Fruit fly (Drosophila melanogaster) whole organism, wandering third instar larva: Measurements from ENCODE around the gene CG6443.

ENCODE experiments used
- Abd-B ChIP-seq: fragments of >200 bp; optimal IDR thresholded peaks from 2 replicates; lab custom pipeline; 2017; ENCODE audit warnings: missing biosample characterization, missing genetic modification characterization
- CG9705 ChIP-seq: fragments of 200-800 bp; sonication (Bioruptor generic); optimal IDR thresholded peaks from 2 replicates; lab custom pipeline; 2018; ENCODE audit warnings: missing biosample characterization, mild to moderate bottlenecking, missing genetic modification characterization
- CrebA ChIP-seq: fragments of 200-800 bp; sonication (Bioruptor generic); optimal IDR thresholded peaks from 2 replicates; lab custom pipeline; 2016; ENCODE audit warnings: missing biosample characterization, mild to moderate bottlenecking, missing genetic modification characterization, borderline replicate concordance
- Dif ChIP-seq: fragments of 200-275, 200-300 bp; sonication (Bioruptor generic); optimal IDR thresholded peaks from 2 replicates; lab custom pipeline; 2018; ENCODE audit warnings: missing biosample characterization, missing genetic modification characterization; ENCODE audit not compliant: partially characterized antibody
- GATAd ChIP-seq: sonication (Bioruptor generic); optimal IDR thresholded peaks from 2 replicates; lab custom pipeline; 2016; ENCODE audit warnings: missing biosample characterization, missing genetic modification characterization
- HLH106 ChIP-seq: fragments of 200-800 bp; optimal IDR thresholded peaks from 3 replicates; lab custom pipeline; 2019; ENCODE audit warnings: missing biosample characterization, mild to moderate bottlenecking, missing genetic modification characterization, moderate library complexity
- Hnf4 ChIP-seq: fragments of 200-800 bp; sonication (Bioruptor generic); optimal IDR thresholded peaks from 2 replicates; lab custom pipeline; 2016; ENCODE audit warnings: missing biosample characterization, mild to moderate bottlenecking, missing genetic modification characterization
- Hr78 ChIP-seq: fragments of >200 bp; optimal IDR thresholded peaks from 2 replicates; lab custom pipeline; 2017; ENCODE audit warnings: missing biosample characterization, missing genetic modification characterization
- Jra ChIP-seq: sonication (Bioruptor generic); optimal IDR thresholded peaks from 2 replicates; lab custom pipeline; 2016; ENCODE audit warnings: missing biosample characterization, missing genetic modification characterization
- Mio ChIP-seq: sonication (Bioruptor generic); optimal IDR thresholded peaks from 2 replicates; lab custom pipeline; 2016; ENCODE audit warnings: missing biosample characterization, missing genetic modification characterization
- Myc ChIP-seq: fragments of >200 bp; optimal IDR thresholded peaks from 2 replicates; lab custom pipeline; 2017
- N ChIP-seq: fragments of >200 bp; optimal IDR thresholded peaks from 2 replicates; lab custom pipeline; 2018; ENCODE audit warnings: missing biosample characterization, missing external identifiers, missing genetic modification characterization
- Rel ChIP-seq, 2 experiments: fragments of 200-800 bp; sonication (Bioruptor generic) in 1 of 2; optimal IDR thresholded peaks; 2 replicates in 1 of 2; 3 replicates in 1 of 2; lab custom pipeline; 2016 to 2019; ENCODE audit warnings: mild to moderate bottlenecking in 2 of 2, missing biosample characterization in 2 of 2, missing genetic modification characterization in 2 of 2, moderate library complexity in 1 of 2
- Sp1 ChIP-seq: fragments of 200-800 bp; sonication (Bioruptor generic); optimal IDR thresholded peaks from 3 replicates; lab custom pipeline; 2019; ENCODE audit warnings: missing biosample characterization, mild to moderate bottlenecking, missing genetic modification characterization, moderate library complexity
- Vsx2 ChIP-seq: fragments of 200-300, 225-300 bp; sonication (Bioruptor generic); optimal IDR thresholded peaks from 2 replicates; lab custom pipeline; 2018; ENCODE audit warnings: missing biosample characterization, missing genetic modification characterization; ENCODE audit not compliant: partially characterized antibody
- br ChIP-seq: fragments of 200-800 bp; sonication (Bioruptor generic); optimal IDR thresholded peaks from 2 replicates; lab custom pipeline; 2016; ENCODE audit warnings: missing biosample characterization, missing genetic modification characterization
- brk ChIP-seq: fragments of 200-800 bp; sonication (Bioruptor generic); optimal IDR thresholded peaks from 2 replicates; lab custom pipeline; 2016; ENCODE audit warnings: missing biosample characterization, mild to moderate bottlenecking, missing genetic modification characterization
- dl ChIP-seq, 2 experiments: fragments of 175-275, 200-275 bp in 1 of 2; fragments of 200-275 bp in 1 of 2; sonication (Bioruptor generic); optimal IDR thresholded peaks; lab custom pipeline; 2018; ENCODE audit warnings: mild to moderate bottlenecking in 2 of 2, missing biosample characterization in 2 of 2, missing genetic modification characterization in 2 of 2, moderate library complexity in 2 of 2; ENCODE audit not compliant: partially characterized antibody in 2 of 2, insufficient read depth in 1 of 2
- dmrt93B ChIP-seq: fragments of 200-800 bp; sonication (Bioruptor generic); optimal IDR thresholded peaks from 2 replicates; lab custom pipeline; 2018; ENCODE audit warnings: missing biosample characterization, mild to moderate bottlenecking, missing genetic modification characterization
- ey ChIP-seq: fragments of 200-800 bp; sonication (Bioruptor generic); optimal IDR thresholded peaks from 2 replicates; lab custom pipeline; 2016; ENCODE audit warnings: missing biosample characterization, missing genetic modification characterization
- foxo ChIP-seq, 2 experiments: fragments of 200-800 bp; sonication (Bioruptor generic); optimal IDR thresholded peaks; 2 replicates in 1 of 2; 3 replicates in 1 of 2; lab custom pipeline; 2016 to 2017; ENCODE audit warnings: missing biosample characterization in 2 of 2, missing genetic modification characterization in 2 of 2
- fru ChIP-seq: fragments of 200-800 bp; sonication (Bioruptor generic); optimal IDR thresholded peaks from 3 replicates; lab custom pipeline; 2016; ENCODE audit warnings: missing biosample characterization, mild to moderate bottlenecking, missing genetic modification characterization
- h ChIP-seq: fragments of 200-800 bp; sonication (Bioruptor generic); optimal IDR thresholded peaks from 3 replicates; lab custom pipeline; 2016; ENCODE audit warnings: missing biosample characterization, mild to moderate bottlenecking, missing genetic modification characterization
- jim ChIP-seq: fragments of 175-275, 200-325 bp; sonication (Bioruptor generic); optimal IDR thresholded peaks from 2 replicates; lab custom pipeline; 2016; ENCODE audit warnings: missing biosample characterization, mild to moderate bottlenecking, missing genetic modification characterization
- pan ChIP-seq: fragments of >200 bp; optimal IDR thresholded peaks from 2 replicates; lab custom pipeline; 2017
- psq ChIP-seq: fragments of 200-800 bp; sonication (Bioruptor generic); optimal IDR thresholded peaks from 3 replicates; lab custom pipeline; 2017; ENCODE audit warnings: missing biosample characterization, mild to moderate bottlenecking, missing genetic modification characterization, moderate library complexity
- sage ChIP-seq: fragments of 200-800 bp; sonication (Bioruptor generic); optimal IDR thresholded peaks from 2 replicates; lab custom pipeline; 2016; ENCODE audit warnings: missing biosample characterization, mild to moderate bottlenecking, missing genetic modification characterization
- usp ChIP-seq: fragments of >200 bp; optimal IDR thresholded peaks from 2 replicates; lab custom pipeline; 2017; ENCODE audit warnings: missing biosample characterization, missing genetic modification characterization

CG6443 gene

DNA sequence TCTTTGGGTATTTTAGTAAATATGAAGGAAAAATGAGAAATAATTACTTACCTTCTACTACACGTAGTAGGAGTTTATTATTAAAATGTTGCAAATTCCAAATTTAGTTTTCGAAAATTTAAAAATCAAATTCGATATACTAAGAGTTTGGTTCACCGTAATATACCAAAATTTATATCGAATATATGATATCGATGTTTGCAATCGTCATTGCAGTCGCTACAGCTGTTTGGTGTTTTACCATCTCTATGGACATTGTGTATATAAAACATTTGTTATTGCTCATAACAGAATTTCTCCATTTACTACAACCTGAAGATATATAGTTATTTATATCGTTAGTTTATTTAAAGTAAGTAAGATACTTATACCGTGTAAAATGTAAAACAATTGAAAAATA, at the start of gene CG6443:
Gene CG6443 (plus strand): TSS at position 228 of the 400 bp plus-strand sequence.
- no peak for TF ChIP-seq dmrt93B (GFP tag; lab: Kevin White, UChicago)
- no peak for TF ChIP-seq CrebA
- peak; percentile 50 for TF ChIP-seq sage (GFP tag; lab: Kevin White, UChicago)
- TF ChIP-seq, all 38 proteins: peak for 1

DNA sequence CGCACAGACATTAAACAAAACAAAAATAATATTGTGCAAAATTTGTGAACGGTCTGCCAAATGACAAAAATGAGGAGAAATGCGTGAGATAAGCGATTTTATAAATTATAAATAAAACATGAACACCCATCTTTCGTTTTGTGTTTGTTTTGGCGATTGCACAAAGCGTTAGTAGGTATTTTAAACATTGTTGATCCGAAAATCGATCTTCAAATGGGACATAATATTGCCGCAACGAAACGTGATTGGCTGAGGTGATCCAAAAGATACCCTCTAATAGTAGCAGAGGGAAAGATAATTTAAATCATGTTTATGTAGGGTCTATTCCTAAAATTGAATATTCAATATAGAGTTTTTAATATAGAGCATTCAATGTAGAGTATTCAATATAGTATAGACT, 49.2 kb upstream of the CG6443 start:
- TF ChIP-seq HLH106 (tag; lab: Kevin White, UChicago) (no peak), h (GFP tag; lab: Kevin White, UChicago) (peak; percentile 2), ey (GFP tag; lab: Kevin White, UChicago) (peak; percentile 18), psq (no peak), Dif (GFP tag; lab: Kevin White, UChicago) (no peak), Jra (GFP tag; lab: Kevin White, UChicago) (no peak)

DNA sequence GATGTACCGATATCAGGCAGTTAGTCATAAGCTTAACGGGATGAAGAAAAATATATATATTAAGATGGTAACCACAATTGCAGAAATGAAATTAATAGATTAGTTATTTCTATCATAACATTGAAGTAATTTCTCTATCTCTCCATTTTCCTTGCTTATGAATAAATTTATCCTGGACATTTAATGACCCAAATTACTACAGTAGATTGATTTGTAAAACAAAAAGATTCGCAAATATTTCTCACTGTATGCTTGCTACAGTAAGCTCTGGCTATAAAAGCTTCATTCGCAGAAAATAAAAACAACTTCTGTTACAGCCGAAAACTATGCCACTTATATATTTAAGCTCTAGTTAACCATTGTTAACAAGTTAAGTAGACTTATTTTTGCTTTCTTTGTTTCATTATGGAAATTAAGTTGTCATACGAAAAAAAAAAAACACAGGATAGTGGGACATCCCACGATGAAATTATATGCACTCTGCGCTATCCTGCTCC, 48.1 kb upstream of the CG6443 start, which contains the start of gene CG17105:
Gene CG17105 (plus strand): TSS at position 447 of the 497 bp plus-strand sequence.
- TF ChIP-seq br (GFP tag; lab: Kevin White, UChicago) (no peak), CrebA (no peak), dmrt93B (GFP tag; lab: Kevin White, UChicago) (no peak), Hr78 (GFP tag; lab: Kevin White, UChicago) (no peak), pan (no peak), Mio (no peak), Vsx2 (GFP tag; lab: Kevin White, UChicago) (no peak), jim (no peak), Myc (lab: Kevin White, UChicago) (no peak), h (GFP tag; lab: Kevin White, UChicago) (no peak), Rel (GFP tag; optimal IDR thresholded peaks at IDR 0.05; lab: Kevin White, UChicago) (no peak), Rel (tag; optimal IDR thresholded peaks at IDR 0.05; lab: Kevin White, UChicago) (no peak), brk (GFP tag; lab: Kevin White, UChicago) (no peak), Hnf4 (GFP tag; lab: Kevin White, UChicago) (no peak), GATAd (GFP tag; lab: Kevin White, UChicago) (no peak), HLH106 (tag; lab: Kevin White, UChicago) (no peak), CG9705 (GFP tag; lab: Kevin White, UChicago) (no peak), Sp1 (no peak)
- TF ChIP-seq, all 38 proteins: peak for 0

DNA sequence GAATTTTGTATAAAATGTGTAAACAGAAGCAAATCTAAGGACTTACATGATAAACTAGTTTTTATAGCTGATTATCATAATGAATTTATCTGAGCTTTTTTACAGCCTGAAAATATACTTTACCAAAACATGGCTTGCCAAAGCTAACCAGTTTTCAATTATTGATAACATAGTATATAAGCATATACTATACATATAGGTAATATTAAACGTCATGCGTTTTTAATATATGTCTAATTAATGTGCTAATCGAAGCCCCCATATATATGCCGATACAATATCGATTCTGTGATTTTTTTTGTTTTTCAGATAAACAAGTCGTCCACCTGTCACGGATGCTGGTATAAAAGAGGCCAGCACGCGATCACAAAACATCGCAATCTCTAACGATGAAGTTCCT, 47.2 kb upstream of the CG6443 start, which contains the start of gene CG17107:
Gene CG17107 (plus strand): TSS at position 301 of the 400 bp plus-strand sequence.
- TF ChIP-seq Jra (GFP tag; lab: Kevin White, UChicago) (no peak), jim (no peak), foxo (GFP tag; optimal IDR thresholded peaks at IDR 0.05; lab: Kevin White, UChicago) (no peak), N (no peak)

DNA sequence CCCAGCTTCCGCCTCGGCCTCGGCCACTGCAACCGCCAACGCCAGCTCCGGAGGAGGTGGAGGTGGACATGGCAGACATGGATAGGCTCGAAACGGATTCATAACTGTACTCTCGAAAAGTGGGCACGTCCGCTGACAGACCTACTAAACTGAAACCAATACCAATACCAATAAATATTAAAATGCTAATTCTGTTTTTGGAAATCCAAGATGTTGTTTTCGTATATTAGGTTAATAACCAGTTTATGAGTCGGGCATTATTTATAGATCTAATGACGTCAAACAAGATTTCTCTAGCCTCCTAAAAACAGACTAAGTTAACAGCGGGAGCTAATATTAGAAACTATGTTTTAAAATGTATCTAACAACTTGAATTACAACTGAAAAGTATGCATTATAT, 46.6 kb upstream of the CG6443 start:
- TF ChIP-seq dmrt93B (GFP tag; lab: Kevin White, UChicago): no peak
- no peak for TF ChIP-seq usp
- TF ChIP-seq Abd-B (GFP tag; lab: Kevin White, UChicago): no peak
- TF ChIP-seq Hnf4 (GFP tag; lab: Kevin White, UChicago): no peak
- no peak for TF ChIP-seq psq
- no peak for TF ChIP-seq Sp1

DNA sequence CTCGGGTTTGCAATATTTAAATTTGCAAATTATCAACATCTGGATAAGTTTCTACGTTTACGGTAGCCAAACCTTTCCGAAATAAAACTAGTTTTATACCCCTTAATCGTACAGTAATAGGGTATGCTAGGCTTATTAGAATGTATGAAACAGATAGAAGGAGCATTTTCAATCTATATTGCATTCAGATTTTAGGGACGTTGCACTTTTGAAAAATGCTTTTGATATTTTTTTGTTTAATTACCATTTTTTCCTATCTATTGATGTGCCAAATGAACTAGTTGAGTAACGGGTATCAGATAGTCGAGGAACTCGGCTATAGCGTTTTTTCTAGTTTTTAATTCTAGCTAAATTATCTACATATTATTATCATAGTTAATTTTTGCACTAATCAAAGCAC, 45.9 kb upstream of the CG6443 start:
- TF ChIP-seq GATAd (GFP tag; lab: Kevin White, UChicago) (no peak), dl (GFP tag; optimal IDR thresholded peaks at IDR 0.05; lab: Kevin White, UChicago; ENCODE audit: insufficient read depth in 1 of 2, partially characterized antibody in 2 of 2) (no peak), Jra (GFP tag; lab: Kevin White, UChicago) (no peak), Vsx2 (GFP tag; lab: Kevin White, UChicago) (no peak), brk (GFP tag; lab: Kevin White, UChicago) (no peak), Hr78 (GFP tag; lab: Kevin White, UChicago) (no peak), h (GFP tag; lab: Kevin White, UChicago) (no peak), fru (GFP tag; lab: Kevin White, UChicago) (no peak), Hnf4 (GFP tag; lab: Kevin White, UChicago) (no peak), psq (no peak), Sp1 (no peak), Abd-B (GFP tag; lab: Kevin White, UChicago) (no peak), ey (GFP tag; lab: Kevin White, UChicago) (no peak)
